Worm (Caenorhabditis elegans) whole organism, L1 larva: ENCODE data around the gene ptr-3.

Experiments used
- dsc-1 ChIP-seq: sonication (generic microtip); optimal IDR thresholded peaks from 2 replicates; lab custom pipeline; 2016; ENCODE audit warnings: mild to moderate bottlenecking, missing genetic modification characterization, missing compliant biosample characterization
- hpl-2 ChIP-seq: fragments of 150-350 bp; optimal IDR thresholded peaks from 2 replicates; lab custom pipeline; 2014; ENCODE audit warnings: missing biosample characterization, missing genetic modification reagents, missing genetic modification characterization
- lsy-2 ChIP-seq, 2 experiments: fragments of 150-350 bp; optimal IDR thresholded peaks; 2 replicates each; lab custom pipeline; 2014; ENCODE audit warnings: missing biosample characterization in 2 of 2, missing genetic modification characterization in 2 of 2
- mep-1 ChIP-seq: fragments of 150-350 bp; optimal IDR thresholded peaks from 2 replicates; lab custom pipeline; 2014; ENCODE audit warnings: missing biosample characterization, missing genetic modification characterization
- nhr-237 ChIP-seq: fragments of 150-350 bp; optimal IDR thresholded peaks from 2 replicates; lab custom pipeline; 2014; ENCODE audit warnings: missing biosample characterization, missing genetic modification characterization
- nhr-28 ChIP-seq: fragments of 150-350 bp; optimal IDR thresholded peaks from 2 replicates; lab custom pipeline; 2014; ENCODE audit warnings: missing biosample characterization, missing genetic modification characterization
- snu-23 ChIP-seq: sonication (generic microtip); optimal IDR thresholded peaks from 2 replicates; lab custom pipeline; 2016; ENCODE audit warnings: missing genetic modification characterization, missing compliant biosample characterization
- tbx-2 ChIP-seq: sonication (generic microtip); optimal IDR thresholded peaks from 2 replicates; lab custom pipeline; 2016; ENCODE audit warnings: missing genetic modification characterization, missing compliant biosample characterization
- unc-30 ChIP-seq: sonication (generic microtip); optimal IDR thresholded peaks from 2 replicates; lab custom pipeline; 2017; ENCODE audit warnings: missing biosample characterization, missing genetic modification characterization
- zag-1 ChIP-seq: fragments of 150-350 bp; optimal IDR thresholded peaks from 2 replicates; lab custom pipeline; 2014; ENCODE audit warnings: missing biosample characterization, missing genetic modification characterization
- ztf-11 ChIP-seq, 2 experiments: sonication (generic microtip); optimal IDR thresholded peaks; 2 replicates each; lab custom pipeline; 2016 to 2017; ENCODE audit warnings: missing genetic modification characterization in 2 of 2, missing biosample characterization in 1 of 2, missing compliant biosample characterization in 1 of 2

ce11 chrII:385258-385657, 17.9 kb upstream of the ptr-3 start, which contains the start of gene C03H5.5:
- no peak for TF ChIP-seq lsy-2 (tag; optimal IDR thresholded peaks at IDR 0.05; lab: Kevin White, UChicago)
- no peak for TF ChIP-seq ztf-11 (tag; optimal IDR thresholded peaks at IDR 0.05; lab: Kevin White, UChicago)
- TF ChIP-seq dsc-1 (tag; lab: Kevin White, UChicago): no peak
- TF ChIP-seq hpl-2 (GFP tag; lab: Kevin White, UChicago): no peak
- no peak for TF ChIP-seq nhr-237 (tag; lab: Kevin White, UChicago)
- TF ChIP-seq nhr-28 (tag; lab: Kevin White, UChicago): no peak
- TF ChIP-seq mep-1 (tag; lab: Kevin White, UChicago): no peak
- no peak for TF ChIP-seq tbx-2 (tag; lab: Kevin White, UChicago)
- no peak for TF ChIP-seq snu-23 (GFP tag; lab: Kevin White, UChicago)
- TF ChIP-seq zag-1 (tag; lab: Kevin White, UChicago): no peak
- no peak for TF ChIP-seq unc-30
